Worm (Caenorhabditis elegans) whole organism, mixed stage, embryonic: ENCODE data around the gene F59A6.13.

ENCODE experiments used
- M03D4.4 ChIP-seq: sonication (generic microtip); optimal IDR thresholded peaks from 2 replicates; lab custom pipeline; 2017; ENCODE audit warnings: mild to moderate bottlenecking, missing genetic modification characterization, missing compliant biosample characterization
- bed-3 ChIP-seq: fragments of 200-800 bp; sonication (Bioruptor generic); optimal IDR thresholded peaks from 3 replicates; lab custom pipeline; 2018; ENCODE audit warnings: mild to moderate bottlenecking, missing genetic modification characterization, moderate library complexity, missing compliant biosample characterization
- blmp-1 ChIP-seq: fragments of 150-350 bp; optimal IDR thresholded peaks from 2 replicates; lab custom pipeline; 2014; ENCODE audit warnings: missing biosample characterization, missing genetic modification characterization
- ceh-39 ChIP-seq: fragments of 150-350 bp; optimal IDR thresholded peaks from 2 replicates; lab custom pipeline; 2014; ENCODE audit warnings: missing biosample characterization, missing genetic modification characterization
- ceh-43 ChIP-seq: fragments of 200-800 bp; sonication (Bioruptor generic); optimal IDR thresholded peaks from 2 replicates; lab custom pipeline; 2018; ENCODE audit warnings: mild to moderate bottlenecking, missing genetic modification characterization, moderate library complexity, missing compliant biosample characterization
- ceh-83 ChIP-seq: fragments of 200-800 bp; sonication (Bioruptor generic); optimal IDR thresholded peaks from 2 replicates; lab custom pipeline; 2018; ENCODE audit warnings: mild to moderate bottlenecking, missing genetic modification characterization, missing compliant biosample characterization
- ces-1 ChIP-seq: fragments of 150-350 bp; optimal IDR thresholded peaks from 2 replicates; lab custom pipeline; 2014; ENCODE audit warnings: missing biosample characterization, missing genetic modification reagents, missing genetic modification characterization
- cnd-1 ChIP-seq: fragments of 200-800 bp; sonication (Bioruptor generic); optimal IDR thresholded peaks from 2 replicates; lab custom pipeline; 2018; ENCODE audit warnings: mild to moderate bottlenecking, missing genetic modification characterization, missing compliant biosample characterization
- drap-1 ChIP-seq: fragments of 200-800 bp; sonication (Bioruptor generic); optimal IDR thresholded peaks from 3 replicates; lab custom pipeline; 2018; ENCODE audit warnings: mild to moderate bottlenecking, missing genetic modification characterization, missing compliant biosample characterization
- elt-1 ChIP-seq: sonication (generic microtip); optimal IDR thresholded peaks from 2 replicates; lab custom pipeline; 2017; ENCODE audit warnings: missing genetic modification characterization, mild to moderate bottlenecking, missing compliant biosample characterization, antibody characterized with exemption, moderate library complexity, borderline replicate concordance; ENCODE audit not compliant: insufficient read depth
- elt-3 ChIP-seq: fragments of 150-350 bp; optimal IDR thresholded peaks from 2 replicates; lab custom pipeline; 2014; ENCODE audit warnings: missing biosample characterization, missing genetic modification characterization
- flh-1 ChIP-seq: fragments of 200-800 bp; sonication (Bioruptor generic); optimal IDR thresholded peaks from 2 replicates; lab custom pipeline; 2018; ENCODE audit warnings: mild to moderate bottlenecking, missing genetic modification characterization, moderate library complexity, missing compliant biosample characterization
- ham-2 ChIP-seq: fragments of 200-800 bp; sonication (Bioruptor generic); optimal IDR thresholded peaks from 2 replicates; lab custom pipeline; 2018; ENCODE audit warnings: mild to moderate bottlenecking, missing genetic modification characterization, missing compliant biosample characterization
- hlh-1 ChIP-seq: fragments of 150-350 bp; optimal IDR thresholded peaks from 2 replicates; lab custom pipeline; 2014; ENCODE audit warnings: missing biosample characterization, missing genetic modification reagents, missing genetic modification characterization
- lin-13 ChIP-seq: fragments of 150-350 bp; optimal IDR thresholded peaks from 2 replicates; lab custom pipeline; 2014; ENCODE audit warnings: missing biosample characterization, missing genetic modification characterization
- lin-32 ChIP-seq: fragments of 200-800 bp; sonication (Bioruptor generic); optimal IDR thresholded peaks from 2 replicates; lab custom pipeline; 2018; ENCODE audit warnings: mild to moderate bottlenecking, missing genetic modification characterization, missing compliant biosample characterization
- lsy-2 ChIP-seq: fragments of 150-350 bp; optimal IDR thresholded peaks from 2 replicates; lab custom pipeline; 2014; ENCODE audit warnings: missing biosample characterization, missing genetic modification characterization
- mab-5 ChIP-seq: fragments of 150-350 bp; optimal IDR thresholded peaks from 2 replicates; lab custom pipeline; 2014; ENCODE audit warnings: missing biosample characterization, missing genetic modification characterization
- mep-1 ChIP-seq: fragments of 150-350 bp; optimal IDR thresholded peaks from 2 replicates; lab custom pipeline; 2017; ENCODE audit warnings: missing biosample characterization, missing genetic modification reagents, missing genetic modification characterization, inconsistent platforms
- mls-2 ChIP-seq: sonication (generic microtip); optimal IDR thresholded peaks from 2 replicates; lab custom pipeline; 2016; ENCODE audit warnings: mild to moderate bottlenecking, missing genetic modification characterization, moderate library complexity, missing compliant biosample characterization
- nhr-12 ChIP-seq: fragments of 150-350 bp; optimal IDR thresholded peaks from 2 replicates; lab custom pipeline; 2014; ENCODE audit warnings: missing biosample characterization, missing genetic modification characterization
- nhr-2 ChIP-seq: fragments of 150-350 bp; optimal IDR thresholded peaks from 2 replicates; lab custom pipeline; 2014; ENCODE audit warnings: missing biosample characterization, missing genetic modification characterization
- nhr-237 ChIP-seq: fragments of 150-350 bp; optimal IDR thresholded peaks from 2 replicates; lab custom pipeline; 2014; ENCODE audit warnings: missing biosample characterization, missing genetic modification characterization
- nhr-28 ChIP-seq: fragments of 150-350 bp; optimal IDR thresholded peaks from 2 replicates; lab custom pipeline; 2014; ENCODE audit warnings: missing biosample characterization, missing genetic modification characterization
- nhr-76 ChIP-seq: sonication (generic microtip); optimal IDR thresholded peaks from 2 replicates; lab custom pipeline; 2017; ENCODE audit warnings: missing biosample characterization, missing genetic modification characterization
- pha-4 ChIP-seq: fragments of 150-350 bp; optimal IDR thresholded peaks from 2 replicates; lab custom pipeline; 2018; ENCODE audit warnings: missing biosample characterization, missing genetic modification reagents, missing genetic modification characterization
- sem-2 ChIP-seq: fragments of 200-800 bp; sonication (Bioruptor generic); optimal IDR thresholded peaks from 2 replicates; lab custom pipeline; 2018; ENCODE audit warnings: mild to moderate bottlenecking, missing genetic modification characterization, missing compliant biosample characterization
- snpc-4 ChIP-seq: fragments of 150-350 bp; optimal IDR thresholded peaks from 2 replicates; lab custom pipeline; 2014; ENCODE audit warnings: missing biosample characterization, missing genetic modification characterization
- sptf-1 ChIP-seq: sonication (generic microtip); optimal IDR thresholded peaks from 2 replicates; lab custom pipeline; 2017; ENCODE audit warnings: mild to moderate bottlenecking, missing genetic modification characterization, moderate library complexity, missing compliant biosample characterization
- tbx-8 ChIP-seq: fragments of 200-800 bp; sonication (Bioruptor generic); optimal IDR thresholded peaks from 2 replicates; lab custom pipeline; 2018; ENCODE audit warnings: mild to moderate bottlenecking, missing genetic modification characterization, moderate library complexity, missing compliant biosample characterization
- unc-120 ChIP-seq: sonication (generic microtip); optimal IDR thresholded peaks from 2 replicates; lab custom pipeline; 2017; ENCODE audit warnings: missing genetic modification characterization, missing compliant biosample characterization; ENCODE audit not compliant: poor library complexity, severe bottlenecking
- unc-39 ChIP-seq: fragments of 150-350 bp; optimal IDR thresholded peaks from 2 replicates; lab custom pipeline; 2014; ENCODE audit warnings: missing biosample characterization, missing genetic modification characterization
- unc-62 ChIP-seq: fragments of 150-350 bp; optimal IDR thresholded peaks from 2 replicates; lab custom pipeline; 2014; ENCODE audit warnings: missing biosample characterization, missing genetic modification reagents, missing genetic modification characterization
- zip-8 ChIP-seq: fragments of 150-350 bp; optimal IDR thresholded peaks from 2 replicates; lab custom pipeline; 2014; ENCODE audit warnings: missing biosample characterization, missing genetic modification characterization
- ztf-11 ChIP-seq: fragments of 150-350 bp; optimal IDR thresholded peaks from 2 replicates; lab custom pipeline; 2014; ENCODE audit warnings: missing biosample characterization, missing genetic modification characterization

F59A6.13 gene

ce11 chrII:5031612-5032011 lies 9.0 kb downstream of the F59A6.13 start, which contains the start of gene wdr-83:
TSS of gene wdr-83 (minus strand) at chrII:5031712.
- TF ChIP-seq blmp-1: no peak
- TF ChIP-seq sptf-1 (tag; lab: Kevin White, UChicago): no peak
- no peak for TF ChIP-seq ham-2 (GFP tag; lab: Kevin White, UChicago)
- no peak for TF ChIP-seq lin-13 (tag; lab: Kevin White, UChicago)
- TF ChIP-seq nhr-76 (tag; lab: Kevin White, UChicago): no peak
- TF ChIP-seq cnd-1 (tag; lab: Kevin White, UChicago): no peak
- TF ChIP-seq zip-8 (tag; lab: Kevin White, UChicago): no peak
- TF ChIP-seq lin-32 (GFP tag; lab: Kevin White, UChicago): no peak
- no peak for TF ChIP-seq snpc-4 (tag; lab: Kevin White, UChicago)
- TF ChIP-seq nhr-2 (tag; lab: Kevin White, UChicago): no peak

ce11 chrII:5032669-5033068 lies 10.1 kb downstream of the F59A6.13 start:
- TF ChIP-seq ceh-39 (tag; lab: Kevin White, UChicago) (no peak), ces-1 (GFP tag; lab: Kevin White, UChicago) (no peak), nhr-28 (peak; percentile 53), ceh-83 (GFP tag; lab: Kevin White, UChicago) (peak; percentile 75), mep-1 (peak; percentile 39), zip-8 (tag; lab: Kevin White, UChicago) (no peak), nhr-76 (tag; lab: Kevin White, UChicago) (no peak), lsy-2 (peak; percentile 61), unc-39 (tag; lab: Kevin White, UChicago) (peak; percentile 27), ham-2 (GFP tag; lab: Kevin White, UChicago) (peak; percentile 93), M03D4.4 (tag; lab: Kevin White, UChicago) (peak; percentile 94), drap-1 (GFP tag; lab: Kevin White, UChicago) (peak; percentile 95), hlh-1 (tag; lab: Kevin White, UChicago) (peak; percentile 34), nhr-2 (tag; lab: Kevin White, UChicago) (no peak), ztf-11 (tag; lab: Kevin White, UChicago) (peak; percentile 85), mls-2 (peak; percentile 97), unc-62 (GFP tag; lab: Kevin White, UChicago) (peak; percentile 59), elt-3 (tag; lab: Kevin White, UChicago) (no peak), blmp-1 (peak; percentile 8), unc-120 (tag; lab: Kevin White, UChicago) (peak; percentile 89), pha-4 (tag; lab: Kevin White, UChicago) (peak; percentile 63), snpc-4 (tag; lab: Kevin White, UChicago) (no peak), sptf-1 (tag; lab: Kevin White, UChicago) (peak; percentile 96), tbx-8 (peak; percentile 88), lin-13 (tag; lab: Kevin White, UChicago) (peak; percentile 48), flh-1 (GFP tag; lab: Kevin White, UChicago) (peak; percentile 80), nhr-12 (tag; lab: Kevin White, UChicago) (no peak), ceh-43 (GFP tag; lab: Kevin White, UChicago) (peak; percentile 87), elt-1 (tag; lab: Kevin White, UChicago) (peak; percentile 4), mab-5 (no peak), bed-3 (peak; percentile 82), lin-32 (GFP tag; lab: Kevin White, UChicago) (peak; percentile 93), cnd-1 (tag; lab: Kevin White, UChicago) (peak; percentile 95), sem-2 (GFP tag; lab: Kevin White, UChicago) (peak; percentile 92), nhr-237 (tag; lab: Kevin White, UChicago) (peak; percentile 28)

ce11 chrII:5033935-5034334 lies 11.3 kb downstream of the F59A6.13 start, which contains the start of gene F33G12.3:
TSS of gene F33G12.3 (minus strand) at chrII:5034035.
- TF ChIP-seq drap-1 (GFP tag; lab: Kevin White, UChicago): no peak
- TF ChIP-seq, all 35 proteins: peak for 0

ce11 chrII:5036128-5036527 lies 13.5 kb downstream of the F59A6.13 start, which contains the start of gene lrr-1:
TSS of gene lrr-1 (minus strand) at chrII:5036439.
- TF ChIP-seq bed-3 (no peak), sptf-1 (tag; lab: Kevin White, UChicago) (no peak), tbx-8 (no peak), ceh-39 (tag; lab: Kevin White, UChicago) (no peak), nhr-28 (no peak), lin-32 (GFP tag; lab: Kevin White, UChicago) (no peak), nhr-76 (tag; lab: Kevin White, UChicago) (no peak), ztf-11 (tag; lab: Kevin White, UChicago) (no peak), sem-2 (GFP tag; lab: Kevin White, UChicago) (no peak), snpc-4 (tag; lab: Kevin White, UChicago) (no peak), mls-2 (no peak), drap-1 (GFP tag; lab: Kevin White, UChicago) (no peak), lin-13 (tag; lab: Kevin White, UChicago) (no peak), lsy-2 (no peak)
- TF ChIP-seq, all 35 proteins: peak for 0
